Fruit fly (Drosophila melanogaster) whole organism, embryonic: Measurements from ENCODE around the gene ND-39.

Source experiments
- B-H1 ChIP-seq: fragments of 200-800 bp; sonication (Bioruptor generic); IDR thresholded peaks from 3 replicates; pipeline ENCODE4 v1.3.6; 2022; ENCODE audit warnings: missing biosample characterization, missing genetic modification characterization
- BEAF-32 ChIP-seq: fragments of 200-800 bp; sonication (Bioruptor generic); optimal IDR thresholded peaks from 3 replicates; lab custom pipeline; 2017; ENCODE audit warnings: missing biosample characterization, missing genetic modification characterization, mild to moderate bottlenecking, moderate library complexity, missing genetic modification reagents
- BtbVII ChIP-seq: fragments of 200-800 bp; sonication (Bioruptor generic); optimal IDR thresholded peaks from 3 replicates; lab custom pipeline; 2017; ENCODE audit warnings: missing biosample characterization, mild to moderate bottlenecking, missing genetic modification characterization
- CG10209 ChIP-seq: fragments of 200-800 bp; sonication (Bioruptor generic); optimal IDR thresholded peaks from 3 replicates; lab custom pipeline; 2017; ENCODE audit warnings: missing biosample characterization, mild to moderate bottlenecking, missing genetic modification characterization, missing genetic modification reagents
- CG10274 ChIP-seq: fragments of 200-800 bp; sonication (Bioruptor generic); optimal IDR thresholded peaks from 3 replicates; lab custom pipeline; 2017; ENCODE audit warnings: missing biosample characterization, mild to moderate bottlenecking, missing genetic modification characterization
- CG10654 ChIP-seq: fragments of 200-800 bp; sonication (Bioruptor generic); optimal IDR thresholded peaks from 2 replicates; lab custom pipeline; 2016; ENCODE audit warnings: missing biosample characterization, missing genetic modification characterization
- CG11085 ChIP-seq: fragments of 200-800 bp; sonication (Bioruptor generic); IDR thresholded peaks from 2 replicates; pipeline ENCODE4 v1.3.6; 2022; ENCODE audit warnings: missing biosample characterization, missing genetic modification characterization
- CG11456 ChIP-seq: fragments of 200-800 bp; sonication (Bioruptor generic); IDR thresholded peaks from 3 replicates; pipeline ENCODE4 v1.3.6; 2022; ENCODE audit warnings: missing biosample characterization, missing genetic modification characterization
- CG1233 ChIP-seq: fragments of 200-800 bp; sonication (Bioruptor generic); optimal IDR thresholded peaks from 4 replicates; lab custom pipeline; 2018; ENCODE audit warnings: missing biosample characterization, mild to moderate bottlenecking, missing genetic modification characterization
- CG14965 ChIP-seq: fragments of 200-800 bp; sonication (Bioruptor generic); optimal IDR thresholded peaks from 2 replicates; lab custom pipeline; 2016; ENCODE audit warnings: missing biosample characterization, missing genetic modification characterization, borderline replicate concordance
- CG15514 ChIP-seq: fragments of 200-800 bp; sonication (Bioruptor generic); optimal IDR thresholded peaks from 3 replicates; lab custom pipeline; 2017; ENCODE audit warnings: missing biosample characterization, missing genetic modification characterization, mild to moderate bottlenecking, moderate library complexity, missing genetic modification reagents
- CG15696 ChIP-seq: fragments of 200-800 bp; sonication (Bioruptor generic); optimal IDR thresholded peaks from 2 replicates; lab custom pipeline; 2019; ENCODE audit warnings: missing biosample characterization, mild to moderate bottlenecking, missing genetic modification characterization, moderate library complexity
- CG17328 ChIP-seq: fragments of 200-800 bp; sonication (Bioruptor generic); IDR thresholded peaks from 2 replicates; pipeline ENCODE4 v1.3.6; 2022; ENCODE audit warnings: missing biosample characterization, missing genetic modification characterization
- CG18619 ChIP-seq: fragments of 200-800 bp; sonication (Bioruptor generic); optimal IDR thresholded peaks from 3 replicates; lab custom pipeline; 2017; ENCODE audit warnings: missing biosample characterization, mild to moderate bottlenecking, missing genetic modification characterization
- CG2202 ChIP-seq: fragments of 200-800 bp; sonication (Bioruptor generic); optimal IDR thresholded peaks from 2 replicates; lab custom pipeline; 2018; ENCODE audit warnings: missing biosample characterization, mild to moderate bottlenecking, missing genetic modification characterization
- CG3726 ChIP-seq: fragments of 200-800 bp; sonication (Bioruptor generic); IDR thresholded peaks from 3 replicates; pipeline ENCODE4, ENCODE4 v1.3.6; 2022; ENCODE audit warnings: missing biosample characterization, missing genetic modification characterization
- CG3838 ChIP-seq: fragments of 200-800 bp; sonication (Bioruptor generic); optimal IDR thresholded peaks from 3 replicates; lab custom pipeline; 2016; ENCODE audit warnings: missing biosample characterization, missing genetic modification characterization
- CG4282 ChIP-seq: fragments of 200-800 bp; sonication (Bioruptor generic); optimal IDR thresholded peaks from 2 replicates; lab custom pipeline; 2016; ENCODE audit warnings: missing biosample characterization, missing genetic modification characterization
- CG5180 ChIP-seq: fragments of 200-800 bp; sonication (Bioruptor generic); optimal IDR thresholded peaks from 3 replicates; lab custom pipeline; 2017; ENCODE audit warnings: missing biosample characterization, missing genetic modification characterization, mild to moderate bottlenecking, moderate library complexity, missing genetic modification reagents
- CG6854 ChIP-seq: fragments of 200-800 bp; sonication (Bioruptor generic); optimal IDR thresholded peaks from 3 replicates; lab custom pipeline; 2017; ENCODE audit warnings: missing biosample characterization, mild to moderate bottlenecking, missing genetic modification characterization
- CG8290 ChIP-seq, 3 experiments: fragments of 200-800 bp; sonication (Bioruptor generic); optimal IDR thresholded peaks; 2 replicates each; lab custom pipeline; 2016 to 2019; ENCODE audit warnings: missing biosample characterization in 3 of 3, missing genetic modification characterization in 3 of 3, mild to moderate bottlenecking in 2 of 3, moderate library complexity in 1 of 3
- CG9215 ChIP-seq: fragments of 200-800 bp; sonication (Bioruptor generic); IDR thresholded peaks from 2 replicates; pipeline ENCODE4 v1.3.6; 2022; ENCODE audit warnings: missing biosample characterization, missing genetic modification characterization
- CG9797 ChIP-seq: fragments of 200-800 bp; sonication (Bioruptor generic); optimal IDR thresholded peaks from 3 replicates; lab custom pipeline; 2018; ENCODE audit warnings: missing biosample characterization, mild to moderate bottlenecking, missing genetic modification characterization
- CTCF ChIP-seq: fragments of 200-800 bp; sonication (Bioruptor generic); optimal IDR thresholded peaks from 2 replicates; lab custom pipeline; 2017; ENCODE audit warnings: missing biosample characterization, mild to moderate bottlenecking, missing genetic modification characterization, moderate library complexity
- Doc3 ChIP-seq: fragments of 200-800 bp; sonication (Bioruptor generic); IDR thresholded peaks from 3 replicates; pipeline ENCODE4 v1.3.6; 2022; ENCODE audit warnings: missing biosample characterization, missing genetic modification characterization; ENCODE audit not compliant: partially characterized antibody
- Drgx ChIP-seq: fragments of 200-800 bp; sonication (Bioruptor generic); IDR thresholded peaks from 2 replicates; pipeline ENCODE4 v1.3.6; 2022; ENCODE audit warnings: missing biosample characterization, missing genetic modification characterization
- Ets65A ChIP-seq: fragments of 200-800 bp; sonication (Bioruptor generic); peaks from one replicate; lab custom pipeline; 2016; ENCODE audit warnings: missing biosample characterization, missing genetic modification characterization
- Hmr ChIP-seq: fragments of 200-800 bp; sonication (Bioruptor generic); optimal IDR thresholded peaks from 3 replicates; lab custom pipeline; 2017; ENCODE audit warnings: mild to moderate bottlenecking, missing biosample characterization, missing genetic modification reagents, missing genetic modification characterization
- Lhr ChIP-seq: fragments of 200-800 bp; sonication (Bioruptor generic); optimal IDR thresholded peaks from 3 replicates; lab custom pipeline; 2017; ENCODE audit warnings: mild to moderate bottlenecking, missing biosample characterization, missing genetic modification reagents, missing genetic modification characterization
- Med ChIP-seq: fragments of 200-800 bp; sonication (Bioruptor generic); peaks from one replicate; lab custom pipeline; 2016; ENCODE audit warnings: missing biosample characterization, missing genetic modification characterization, mild to moderate bottlenecking, inconsistent platforms, moderate library complexity
- Mes4 ChIP-seq: fragments of 200-800 bp; sonication (Bioruptor generic); optimal IDR thresholded peaks from 2 replicates; lab custom pipeline; 2016; ENCODE audit warnings: missing biosample characterization, missing genetic modification characterization
- Side ChIP-seq: fragments of 200-800 bp; sonication (Bioruptor generic); optimal IDR thresholded peaks from 2 replicates; lab custom pipeline; 2016; ENCODE audit warnings: missing biosample characterization, missing genetic modification characterization
- Sry-β ChIP-seq: fragments of 200-800 bp; sonication (Bioruptor generic); optimal IDR thresholded peaks from 2 replicates; lab custom pipeline; 2018; ENCODE audit warnings: missing biosample characterization, mild to moderate bottlenecking, missing genetic modification characterization, moderate library complexity
- Sry-δ ChIP-seq: fragments of 200-800 bp; sonication (Bioruptor generic); optimal IDR thresholded peaks from 2 replicates; lab custom pipeline; 2016; ENCODE audit warnings: missing biosample characterization, missing genetic modification characterization
- Tbp ChIP-seq: fragments of >200 bp; optimal IDR thresholded peaks from 2 replicates; lab custom pipeline; 2018; ENCODE audit warnings: missing biosample characterization, missing genetic modification characterization
- bab2 ChIP-seq: fragments of 200-800 bp; sonication (Bioruptor generic); optimal IDR thresholded peaks from 2 replicates; lab custom pipeline; 2016; ENCODE audit warnings: missing biosample characterization, missing genetic modification characterization
- bowl ChIP-seq: fragments of 200-800 bp; sonication (Bioruptor generic); IDR thresholded peaks from 2 replicates; pipeline ENCODE4 v1.3.6; 2022; ENCODE audit warnings: missing biosample characterization, missing genetic modification characterization
- dan ChIP-seq: fragments of 200-800 bp; sonication (Bioruptor generic); IDR thresholded peaks from 2 replicates; pipeline ENCODE4 v1.3.6; 2022; ENCODE audit warnings: missing biosample characterization, missing genetic modification characterization
- dm ChIP-seq: fragments of 200-800 bp; sonication (Bioruptor generic); optimal IDR thresholded peaks from 3 replicates; lab custom pipeline; 2016; ENCODE audit warnings: missing biosample characterization, missing genetic modification characterization
- dmrt99B ChIP-seq: fragments of 200-800 bp; sonication (Bioruptor generic); optimal IDR thresholded peaks from 2 replicates; lab custom pipeline; 2018; ENCODE audit warnings: missing biosample characterization, mild to moderate bottlenecking, missing genetic modification characterization, moderate library complexity
- exex ChIP-seq: fragments of 200-800 bp; sonication (Bioruptor generic); optimal IDR thresholded peaks from 4 replicates; lab custom pipeline; 2018; ENCODE audit warnings: missing biosample characterization, mild to moderate bottlenecking, missing genetic modification characterization, moderate library complexity
- gro ChIP-seq: fragments of 200-800 bp; sonication (Bioruptor generic); optimal IDR thresholded peaks from 2 replicates; lab custom pipeline; 2016; ENCODE audit warnings: missing biosample characterization, missing genetic modification characterization
- hkb ChIP-seq, 2 experiments: fragments of 200-800 bp in 1 of 2; fragments of >200 bp in 1 of 2; sonication (Bioruptor generic) in 1 of 2; IDR thresholded peaks in 1 of 2; optimal IDR thresholded peaks in 1 of 2; 2 replicates each; pipeline versions ENCODE4 v1.3.6 to Lab custom; 2017 to 2022; ENCODE audit warnings: missing biosample characterization in 1 of 2, missing genetic modification characterization in 1 of 2
- jumu ChIP-seq: fragments of 200-800 bp; sonication (Bioruptor generic); optimal IDR thresholded peaks from 3 replicates; lab custom pipeline; 2016; ENCODE audit warnings: missing biosample characterization, missing genetic modification characterization
- lmd ChIP-seq: fragments of 200-800 bp; sonication (Bioruptor generic); IDR thresholded peaks from 2 replicates; pipeline ENCODE4 v1.3.6; 2022; ENCODE audit warnings: missing biosample characterization, missing genetic modification characterization
- pros ChIP-seq: fragments of 200-800 bp; sonication (Bioruptor generic); optimal IDR thresholded peaks from 3 replicates; lab custom pipeline; 2019; ENCODE audit warnings: missing biosample characterization, mild to moderate bottlenecking, missing genetic modification characterization, moderate library complexity
- rib ChIP-seq: fragments of 200-800 bp; sonication (Bioruptor generic); IDR thresholded peaks from 2 replicates; pipeline ENCODE4 v1.3.6; 2022; ENCODE audit warnings: missing biosample characterization, missing genetic modification characterization
- sd ChIP-seq: fragments of 200-800 bp; sonication (Bioruptor generic); optimal IDR thresholded peaks from 3 replicates; lab custom pipeline; 2018; ENCODE audit warnings: missing biosample characterization, mild to moderate bottlenecking, missing genetic modification characterization, moderate library complexity
- unpg ChIP-seq: fragments of 200-800 bp; sonication (Bioruptor generic); optimal IDR thresholded peaks from 3 replicates; lab custom pipeline; 2018; ENCODE audit warnings: missing biosample characterization, mild to moderate bottlenecking, missing genetic modification characterization, moderate library complexity

Gene ND-39

DNA sequence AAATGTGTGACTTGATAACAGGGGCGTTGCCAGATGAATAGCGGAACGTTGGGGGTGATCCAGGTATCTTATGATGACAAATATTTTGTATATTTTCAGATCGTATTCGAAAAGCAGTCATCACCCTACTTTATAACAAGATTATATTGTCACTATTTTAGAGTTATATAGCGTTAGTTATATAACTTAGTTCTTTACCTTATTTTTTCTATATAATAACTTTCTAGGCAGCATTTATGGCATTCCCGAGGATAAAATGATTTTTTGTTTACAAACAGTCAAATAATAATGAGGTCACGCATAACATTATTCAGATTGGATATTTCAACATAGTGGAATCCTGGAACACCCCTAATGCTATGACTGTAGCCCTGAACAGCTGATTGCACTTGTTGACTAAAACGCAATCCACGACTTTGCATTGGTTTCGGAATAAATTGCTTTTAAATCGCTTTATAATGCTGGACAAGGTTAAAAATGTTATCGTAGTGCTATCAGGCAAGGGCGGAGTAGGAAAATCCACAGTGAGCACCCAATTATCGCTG, 34.4 kb downstream of the ND-39 start, which contains the start of gene Nubp2 (continued):
- TF ChIP-seq CG1233 = peak; percentile 94
- peak; percentile 96 for TF ChIP-seq lmd (GFP tag; lab: Robert Waterston, UW)
- no peak for TF ChIP-seq Doc3 (GFP tag; lab: Robert Waterston, UW)
- TF ChIP-seq dan (GFP tag; lab: Robert Waterston, UW) = no peak
- peak; percentile 91 for TF ChIP-seq gro (GFP tag; lab: Kevin White, UChicago)
- peak; percentile 96 for TF ChIP-seq Hmr (GFP tag; lab: Kevin White, UChicago)
- TF ChIP-seq dmrt99B (tag; lab: Kevin White, UChicago) = peak; percentile 93
- peak; percentile 96 for TF ChIP-seq CG10654 (GFP tag; lab: Kevin White, UChicago)
- TF ChIP-seq Lhr (GFP tag; lab: Kevin White, UChicago) = peak; percentile 88
- TF ChIP-seq unpg (GFP tag; lab: Kevin White, UChicago) = peak; percentile 95
- TF ChIP-seq CG4282 (GFP tag; lab: Kevin White, UChicago) = peak; percentile 70
- TF ChIP-seq CG18619 (GFP tag; lab: Kevin White, UChicago) = peak; percentile 95
- peak; percentile 91 for TF ChIP-seq CG11456 (GFP tag; lab: Robert Waterston, UW)
- peak; percentile 77 for TF ChIP-seq B-H1
- peak; percentile 86 for TF ChIP-seq dm (GFP tag; lab: Kevin White, UChicago)
- TF ChIP-seq CG10274 (GFP tag; lab: Kevin White, UChicago) = peak; percentile 82
- peak; percentile 99 for TF ChIP-seq Ets65A
- peak; percentile 93 for TF ChIP-seq CG8290 (GFP tag; optimal IDR thresholded peaks at IDR 0.05; lab: Kevin White, UChicago)
- peak; percentile 86 to 90 for TF ChIP-seq CG8290 (tag; optimal IDR thresholded peaks at IDR 0.05; lab: Kevin White, UChicago)
- peak; percentile 69 for TF ChIP-seq BEAF-32 (GFP tag; lab: Kevin White, UChicago)
- peak; percentile 81 for TF ChIP-seq CG2202 (tag; lab: Kevin White, UChicago)
- TF ChIP-seq exex = peak; percentile 89
- TF ChIP-seq bowl (GFP tag; lab: Robert Waterston, UW) = peak; percentile 61; the same call in 1 of the 2 replicates
- TF ChIP-seq CG3838 = peak; percentile 93
- TF ChIP-seq CG9215 (GFP tag; lab: Robert Waterston, UW) = peak; percentile 94
- TF ChIP-seq BtbVII (GFP tag; lab: Kevin White, UChicago) = peak; percentile 91
- peak; percentile 89 for TF ChIP-seq rib
- no peak for TF ChIP-seq CG14965 (GFP tag; lab: Kevin White, UChicago)
- TF ChIP-seq pros (GFP tag; lab: Kevin White, UChicago) = peak; percentile 53
- TF ChIP-seq CTCF (GFP tag; lab: Kevin White, UChicago) = peak; percentile 49
- peak; percentile 87; the same call in 1 of the 3 replicates for TF ChIP-seq CG3726 (GFP tag; lab: Robert Waterston, UW)
- peak; percentile 80 for TF ChIP-seq CG5180 (GFP tag; lab: Kevin White, UChicago)
- TF ChIP-seq Drgx (GFP tag; lab: Robert Waterston, UW) = peak; percentile 83
- peak; percentile 82 for TF ChIP-seq CG6854
- TF ChIP-seq Tbp (GFP tag; lab: Kevin White, UChicago) = no peak
- peak; percentile 90 for TF ChIP-seq sd (tag; lab: Kevin White, UChicago)
- TF ChIP-seq CG10209 = peak; percentile 96
- peak; percentile 90 for TF ChIP-seq CG11085 (GFP tag; lab: Robert Waterston, UW)
- TF ChIP-seq CG15514 (GFP tag; lab: Kevin White, UChicago) = peak; percentile 87
- peak; percentile 62 for TF ChIP-seq Sry-β (GFP tag; lab: Kevin White, UChicago)
- TF ChIP-seq Side = peak; percentile 89
- TF ChIP-seq jumu (GFP tag; lab: Kevin White, UChicago) = peak; percentile 92
- peak; percentile 81 for TF ChIP-seq CG17328 (GFP tag; lab: Robert Waterston, UW)
- TF ChIP-seq hkb (optimal IDR thresholded peaks at IDR 0.05; lab: Kevin White, UChicago) = no peak
- TF ChIP-seq hkb (GFP tag; IDR thresholded peaks at IDR 0.05; lab: Robert Waterston, UW) = peak; percentile 86; the same call in 1 of the 2 replicates
- TF ChIP-seq bab2 (GFP tag; lab: Kevin White, UChicago) = peak; percentile 94
- peak; percentile 71 for TF ChIP-seq Sry-δ (GFP tag; lab: Kevin White, UChicago)
- peak; percentile 98 for TF ChIP-seq Med
- peak; percentile 87 for TF ChIP-seq Mes4 (GFP tag; lab: Kevin White, UChicago)
- TF ChIP-seq CG15696 (tag; lab: Kevin White, UChicago) = peak; percentile 98
- peak; percentile 40 for TF ChIP-seq CG9797 (GFP tag; lab: Kevin White, UChicago)
